Fruit fly (Drosophila melanogaster): ENCODE results near the gene Ir7f.
A peak's percentile ranks its signal among the peaks of the same experiment; 100 is the strongest.

The Ir7f gene

dm6 chrX:7908239-7909068 is 24.6 kb upstream of the Ir7f start, which contains the start of the genes dpr14 and spidey:
dpr14 (minus strand) TSS chrX:7908286.
spidey (plus strand) TSS chrX:7908931.
- TF ChIP-seq CG13624 (GFP tag; optimal IDR thresholded peaks at IDR 0.05) (peak; percentile 88), stwl (tag; optimal IDR thresholded peaks at IDR 0.05) (no peak), Dref (GFP tag; IDR thresholded peaks at IDR 0.05) (peak; percentile 58), sug (tag; optimal IDR thresholded peaks at IDR 0.05) (peak; percentile 95), luna (GFP tag; optimal IDR thresholded peaks at IDR 0.05) (peak; percentile 56), ac (GFP tag; optimal IDR thresholded peaks at IDR 0.05) (peak; percentile 59), CG10321 (GFP tag; IDR thresholded peaks at IDR 0.05) (no peak; the same call in 1 of the 2 replicates), CG1603 (tag; optimal IDR thresholded peaks at IDR 0.05) (peak; percentile 92), Aef1 (GFP tag; IDR thresholded peaks at IDR 0.05) (peak; percentile 90), tup (GFP tag; optimal IDR thresholded peaks at IDR 0.05) (peak; percentile 82), esg (GFP tag; conservative IDR thresholded peaks at IDR 0.05) (peak; percentile 89), tx (GFP tag; optimal IDR thresholded peaks at IDR 0.05) (peak; percentile 86), CG14014 (GFP tag; IDR thresholded peaks at IDR 0.05) (peak; percentile 93), mam (GFP tag; optimal IDR thresholded peaks at IDR 0.05) (peak; percentile 88), pros (GFP tag; optimal IDR thresholded peaks at IDR 0.05) (peak; percentile 78), Drgx (GFP tag; IDR thresholded peaks at IDR 0.05) (peak; percentile 90), CG14860 (GFP tag; IDR thresholded peaks at IDR 0.05; ENCODE audit: partially characterized antibody) (no peak), unpg (GFP tag; optimal IDR thresholded peaks at IDR 0.05) (peak; percentile 92), gt (GFP tag; IDR thresholded peaks at IDR 0.05) (peak; percentile 49; the same call in 1 of the 2 replicates), zen (tag; optimal IDR thresholded peaks at IDR 0.05) (peak; percentile 73), CG17186 (GFP tag; optimal IDR thresholded peaks at IDR 0.05) (no peak), ab (GFP tag; optimal IDR thresholded peaks at IDR 0.05) (peak; percentile 81), trem (tag; optimal IDR thresholded peaks at IDR 0.05) (peak; percentile 81), CG1602 (GFP tag; optimal IDR thresholded peaks at IDR 0.05) (peak; percentile 81), pnt (GFP tag; optimal IDR thresholded peaks at IDR 0.05) (peak; percentile 73), pb (GFP tag; optimal IDR thresholded peaks at IDR 0.05) (peak; percentile 22), CG42726 (GFP tag; IDR thresholded peaks at IDR 0.05; ENCODE audit: partially characterized antibody) (no peak), MBD-R2 (GFP tag; IDR thresholded peaks at IDR 0.05) (peak; percentile 80; the same call in 1 of the 2 replicates), CG4707 (GFP tag; optimal IDR thresholded peaks at IDR 0.05) (peak; percentile 62), Hr39 (optimal IDR thresholded peaks at IDR 0.05) (no peak), Sry-δ (GFP tag; optimal IDR thresholded peaks at IDR 0.05) (peak; percentile 45), MESR4 (GFP tag; optimal IDR thresholded peaks at IDR 0.05) (peak; percentile 70), CG15011 (GFP tag; optimal IDR thresholded peaks at IDR 0.05) (peak; percentile 87), Xrp1 (GFP tag; IDR thresholded peaks at IDR 0.05) (peak; percentile 90), HLH4C (GFP tag; IDR thresholded peaks at IDR 0.05; ENCODE audit: partially characterized antibody) (peak; percentile 62; the same call in 2 of the 3 replicates), Chrac-16 (GFP tag; optimal IDR thresholded peaks at IDR 0.05) (peak; percentile 81), abd-A (tag; optimal IDR thresholded peaks at IDR 0.05) (peak; percentile 92), CG8478 (optimal IDR thresholded peaks at IDR 0.05) (peak; percentile 36), H2.0 (GFP tag; IDR thresholded peaks at IDR 0.05) (peak; percentile 90), CG8388 (GFP tag; optimal IDR thresholded peaks at IDR 0.05) (peak; percentile 100), Neu2 (GFP tag; optimal IDR thresholded peaks at IDR 0.05; ENCODE audit: borderline replicate concordance) (peak; percentile 13), Ets97D (GFP tag; optimal IDR thresholded peaks at IDR 0.05) (peak; percentile 63), CG7963 (GFP tag; IDR thresholded peaks at IDR 0.05; ENCODE audit: partially characterized antibody) (0 out of 3 replicates have a peak, but pooled peaks have one; percentile 8), CG3726 (GFP tag; IDR thresholded peaks at IDR 0.05) (peak; percentile 72; the same call in 2 of the 3 replicates), pzg (GFP tag; optimal IDR thresholded peaks at IDR 0.05) (peak; percentile 29), CG18619 (GFP tag; optimal IDR thresholded peaks at IDR 0.05) (peak; percentile 90), her (GFP tag; optimal IDR thresholded peaks at IDR 0.05) (peak; percentile 85), tap (tag; optimal IDR thresholded peaks at IDR 0.05) (peak; percentile 91), CG13424 (tag; optimal IDR thresholded peaks at IDR 0.05) (peak; percentile 92)
